Fruit fly (Drosophila melanogaster): Measurements from ENCODE around the gene Irk3.

The Irk3 gene

dm6 chr2L:18698559-18699130, 14.9 kb downstream of the Irk3 start, which contains the start of gene CG10341 (continued):
- peak; percentile 25 for TF ChIP-seq BEAF-32 (GFP tag; optimal IDR thresholded peaks at IDR 0.05)
- peak; percentile 84 for TF ChIP-seq Max (GFP tag; optimal IDR thresholded peaks at IDR 0.05)
- peak; percentile 34 for TF ChIP-seq CG4617 (GFP tag; optimal IDR thresholded peaks at IDR 0.05; ENCODE audit: borderline replicate concordance)

DNA sequence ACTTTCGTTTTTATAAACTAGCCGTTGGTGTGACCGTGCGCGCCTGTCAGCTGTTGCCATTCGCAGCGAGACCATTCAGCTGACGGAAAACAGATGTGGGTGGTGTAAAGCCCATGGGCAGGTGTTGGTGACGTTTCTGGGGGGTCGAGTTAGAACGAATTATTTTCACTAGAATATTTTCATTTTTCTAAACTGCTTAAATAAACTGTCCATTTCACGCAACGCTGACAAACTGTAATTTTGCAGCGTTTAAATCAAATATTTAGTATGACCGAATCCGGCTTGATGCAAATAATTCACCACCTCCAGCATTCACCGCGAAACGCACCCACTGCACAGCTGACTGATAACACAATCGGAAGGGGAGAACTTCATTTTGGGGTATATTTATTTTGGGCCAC, 18.1 kb downstream of the Irk3 start, which contains the start of the genes CG10383 and CG10338:
TSS of gene CG10383 (minus strand) at position 199 of the 401 bp plus-strand sequence.
TSS of gene CG10338 (plus strand) at position 261 of the 401 bp plus-strand sequence.
- peak; percentile 41 for TF ChIP-seq Deaf1 (tag; optimal IDR thresholded peaks at IDR 0.05)
- peak; percentile 68 for TF ChIP-seq CG6254 (GFP tag; optimal IDR thresholded peaks at IDR 0.05)
- peak; percentile 80 for TF ChIP-seq CG9727 (GFP tag; optimal IDR thresholded peaks at IDR 0.05)
- TF ChIP-seq CG11247 (GFP tag; IDR thresholded peaks at IDR 0.05): peak; percentile 90
- TF ChIP-seq CG11398 (GFP tag; optimal IDR thresholded peaks at IDR 0.05): peak; percentile 77
- peak; percentile 79 for TF ChIP-seq CG2678 (tag; optimal IDR thresholded peaks at IDR 0.05)
- TF ChIP-seq CG9215 (GFP tag; IDR thresholded peaks at IDR 0.05): peak; percentile 86
- TF ChIP-seq NfI (GFP tag; optimal IDR thresholded peaks at IDR 0.05): peak; percentile 85
- peak; percentile 83 for TF ChIP-seq az2 (GFP tag; optimal IDR thresholded peaks at IDR 0.05)
- no peak for TF ChIP-seq pita (GFP tag; optimal IDR thresholded peaks at IDR 0.05)
- TF ChIP-seq knrl (GFP tag; IDR thresholded peaks at IDR 0.05; ENCODE audit: partially characterized antibody): 0 out of 3 replicates have a peak, but pooled peaks have one; percentile 37
- peak; percentile 85 for TF ChIP-seq slp2 (GFP tag; optimal IDR thresholded peaks at IDR 0.05)
- TF ChIP-seq NC2α (GFP tag; optimal IDR thresholded peaks at IDR 0.05): peak; percentile 62
- peak; percentile 80; the same call in 2 of the 3 replicates for TF ChIP-seq CG2199 (GFP tag; IDR thresholded peaks at IDR 0.05)
- TF ChIP-seq PHDP (tag; optimal IDR thresholded peaks at IDR 0.05): peak; percentile 82
- TF ChIP-seq eyg (GFP tag; optimal IDR thresholded peaks at IDR 0.05): peak; percentile 88
- no peak for TF ChIP-seq CG8359 (GFP tag; optimal IDR thresholded peaks at IDR 0.05; ENCODE audit: borderline replicate concordance)
- TF ChIP-seq E2f1 (GFP tag; IDR thresholded peaks at IDR 0.05): peak; percentile 89
- TF ChIP-seq CG17568 (GFP tag; optimal IDR thresholded peaks at IDR 0.05): peak; percentile 64
- TF ChIP-seq sna (GFP tag; IDR thresholded peaks at IDR 0.05; ENCODE audit: partially characterized antibody): no peak
- no peak for TF ChIP-seq sc (optimal IDR thresholded peaks at IDR 0.05)
- peak; percentile 33 for TF ChIP-seq sc (GFP tag; optimal IDR thresholded peaks at IDR 0.05)
- TF ChIP-seq Rx (GFP tag; IDR thresholded peaks at IDR 0.05): peak; percentile 90
- peak; percentile 62; the same call in 1 of the 2 replicates for TF ChIP-seq sim (GFP tag; IDR thresholded peaks at IDR 0.05)
- peak; percentile 84 for TF ChIP-seq sd (tag; optimal IDR thresholded peaks at IDR 0.05)
- TF ChIP-seq chm (GFP tag; IDR thresholded peaks at IDR 0.05): peak; percentile 89
- peak; percentile 90 for TF ChIP-seq ranshi (GFP tag; IDR thresholded peaks at IDR 0.05)
- peak; percentile 87 for TF ChIP-seq CG4617 (GFP tag; optimal IDR thresholded peaks at IDR 0.05; ENCODE audit: borderline replicate concordance)
- TF ChIP-seq gt (GFP tag; IDR thresholded peaks at IDR 0.05): peak; percentile 68
- TF ChIP-seq croc (GFP tag; conservative IDR thresholded peaks at IDR 0.05): peak; percentile 66
- TF ChIP-seq Blimp-1 (GFP tag; optimal IDR thresholded peaks at IDR 0.05): peak; percentile 92
- TF ChIP-seq ac (GFP tag; optimal IDR thresholded peaks at IDR 0.05): no peak
- peak; percentile 88 for TF ChIP-seq Ets97D (GFP tag; optimal IDR thresholded peaks at IDR 0.05)
- TF ChIP-seq bab2 (GFP tag; optimal IDR thresholded peaks at IDR 0.05): peak; percentile 89
- TF ChIP-seq NK7.1 (GFP tag; optimal IDR thresholded peaks at IDR 0.05): peak; percentile 73
- peak; percentile 43 for TF ChIP-seq CG15011 (GFP tag; optimal IDR thresholded peaks at IDR 0.05)
- TF ChIP-seq ham (GFP tag; IDR thresholded peaks at IDR 0.05): peak; percentile 29; the same call in 1 of the 2 replicates
- TF ChIP-seq Mes4 (GFP tag; optimal IDR thresholded peaks at IDR 0.05): peak; percentile 70
- TF ChIP-seq CG3065 (GFP tag; optimal IDR thresholded peaks at IDR 0.05): peak; percentile 70
- peak; percentile 64 for TF ChIP-seq CG10979 (tag; optimal IDR thresholded peaks at IDR 0.05)
- TF ChIP-seq Scr (GFP tag; IDR thresholded peaks at IDR 0.05; ENCODE audit: partially characterized antibody): peak; percentile 23; the same call in 1 of the 2 replicates
- TF ChIP-seq H15 (GFP tag; IDR thresholded peaks at IDR 0.05): peak; percentile 91
- TF ChIP-seq Xrp1 (GFP tag; IDR thresholded peaks at IDR 0.05): peak; percentile 87
- TF ChIP-seq tll (GFP tag; optimal IDR thresholded peaks at IDR 0.05): peak in 1 of 2 experiments; percentile 62
- peak; percentile 41 for TF ChIP-seq mirr (GFP tag; optimal IDR thresholded peaks at IDR 0.05)

All from whole organism, embryonic.